Worm (Caenorhabditis elegans) whole organism, L2 larva: ENCODE data around the gene srlf-14.

Experiments used
- R02D3.7 ChIP-seq: fragments of 150-350 bp; optimal IDR thresholded peaks from 2 replicates; lab custom pipeline; 2014; ENCODE audit warnings: missing biosample characterization, missing genetic modification characterization
- Y55F3AM.14 ChIP-seq: fragments of 200-800 bp; sonication (Bioruptor generic); optimal IDR thresholded peaks from 2 replicates; lab custom pipeline; 2018; ENCODE audit warnings: mild to moderate bottlenecking, missing genetic modification characterization, missing compliant biosample characterization
- ZK546.5 ChIP-seq: sonication (generic microtip); optimal IDR thresholded peaks from 2 replicates; lab custom pipeline; 2017; ENCODE audit warnings: missing biosample characterization, missing genetic modification characterization
- alr-1 ChIP-seq: fragments of 150-350 bp; optimal IDR thresholded peaks from 2 replicates; lab custom pipeline; 2014; ENCODE audit warnings: missing biosample characterization, missing genetic modification characterization
- ama-1 ChIP-seq: fragments of 150-350 bp; optimal IDR thresholded peaks from 2 replicates; lab custom pipeline; 2018; ENCODE audit warnings: inconsistent platforms
- blmp-1 ChIP-seq: sonication (generic microtip); optimal IDR thresholded peaks from 2 replicates; lab custom pipeline; 2017; ENCODE audit warnings: missing genetic modification characterization, mild to moderate bottlenecking, missing compliant biosample characterization, antibody characterized with exemption, moderate library complexity; ENCODE audit not compliant: insufficient read depth
- ceh-16 ChIP-seq: fragments of 150-350 bp; optimal IDR thresholded peaks from 2 replicates; lab custom pipeline; 2014; ENCODE audit warnings: missing biosample characterization, missing genetic modification characterization
- ceh-82 ChIP-seq: fragments of 150-350 bp; optimal IDR thresholded peaks from 2 replicates; lab custom pipeline; 2014; ENCODE audit warnings: missing biosample characterization, missing genetic modification characterization
- crh-2 ChIP-seq: sonication (generic microtip); optimal IDR thresholded peaks from 2 replicates; lab custom pipeline; 2017; ENCODE audit warnings: missing biosample characterization, missing genetic modification characterization
- egl-27 ChIP-seq: sonication (generic microtip); optimal IDR thresholded peaks from 3 replicates; lab custom pipeline; 2017; ENCODE audit warnings: missing biosample characterization, missing genetic modification reagents, missing genetic modification characterization
- elt-1 ChIP-seq: fragments of 150-350 bp; optimal IDR thresholded peaks from 2 replicates; lab custom pipeline; 2014; ENCODE audit warnings: missing biosample characterization, missing genetic modification characterization
- fos-1 ChIP-seq: fragments of 150-350 bp; optimal IDR thresholded peaks from 2 replicates; lab custom pipeline; 2014; ENCODE audit warnings: missing biosample characterization, missing genetic modification characterization
- gmeb-1 ChIP-seq: fragments of 150-350 bp; optimal IDR thresholded peaks from 2 replicates; lab custom pipeline; 2014; ENCODE audit warnings: missing biosample characterization, missing genetic modification characterization
- lin-11 ChIP-seq: fragments of 150-350 bp; sonication (generic microtip); optimal IDR thresholded peaks from 2 replicates; lab custom pipeline; 2014; ENCODE audit warnings: missing biosample characterization, missing genetic modification characterization, inconsistent platforms, mixed read lengths
- lin-13 ChIP-seq: fragments of 150-350 bp; optimal IDR thresholded peaks from 2 replicates; lab custom pipeline; 2014; ENCODE audit warnings: missing biosample characterization, missing genetic modification reagents, missing genetic modification characterization
- lin-39 ChIP-seq: fragments of 150-350 bp; optimal IDR thresholded peaks from 2 replicates; lab custom pipeline; 2014; ENCODE audit warnings: missing biosample characterization, missing genetic modification reagents, missing genetic modification characterization
- lsy-2 ChIP-seq, 2 experiments: fragments of 150-350 bp in 1 of 2; sonication (generic microtip) in 1 of 2; optimal IDR thresholded peaks; 2 replicates each; lab custom pipeline; 2014 to 2017; ENCODE audit warnings: missing biosample characterization in 2 of 2, missing genetic modification characterization in 2 of 2
- mdl-1 ChIP-seq, 2 experiments: fragments of 150-350 bp in 1 of 2; sonication (generic microtip) in 1 of 2; optimal IDR thresholded peaks; 2 replicates each; lab custom pipeline; 2017; ENCODE audit warnings: missing biosample characterization in 2 of 2, missing genetic modification characterization in 2 of 2
- nhr-10 ChIP-seq: sonication (generic microtip); optimal IDR thresholded peaks from 2 replicates; lab custom pipeline; 2017; ENCODE audit warnings: missing biosample characterization, missing genetic modification characterization
- nhr-11 ChIP-seq: fragments of 150-350 bp; optimal IDR thresholded peaks from 2 replicates; lab custom pipeline; 2014; ENCODE audit warnings: missing biosample characterization, missing genetic modification characterization
- nhr-12 ChIP-seq: fragments of 150-350 bp; optimal IDR thresholded peaks from 2 replicates; lab custom pipeline; 2014; ENCODE audit warnings: missing biosample characterization, missing genetic modification characterization
- nhr-129 ChIP-seq: fragments of 150-350 bp; optimal IDR thresholded peaks from 2 replicates; lab custom pipeline; 2014; ENCODE audit warnings: missing biosample characterization, missing genetic modification characterization
- nhr-21 ChIP-seq: fragments of 150-350 bp; optimal IDR thresholded peaks from 2 replicates; lab custom pipeline; 2014; ENCODE audit warnings: missing biosample characterization, missing genetic modification characterization
- nhr-23 ChIP-seq: fragments of 150-350 bp; optimal IDR thresholded peaks from 2 replicates; lab custom pipeline; 2014; ENCODE audit warnings: missing biosample characterization, missing genetic modification reagents, missing genetic modification characterization
- nhr-25 ChIP-seq: fragments of 150-350 bp; sonication (generic microtip); optimal IDR thresholded peaks from 3 replicates; lab custom pipeline; 2014; ENCODE audit warnings: missing biosample characterization, missing genetic modification characterization
- nhr-6 ChIP-seq: fragments of 150-350 bp; optimal IDR thresholded peaks from 2 replicates; lab custom pipeline; 2014; ENCODE audit warnings: missing biosample characterization, missing genetic modification characterization
- nhr-77 ChIP-seq: fragments of 150-350 bp; optimal IDR thresholded peaks from 2 replicates; lab custom pipeline; 2014; ENCODE audit warnings: missing biosample characterization, missing genetic modification characterization
- sem-4 ChIP-seq: fragments of 150-350 bp; optimal IDR thresholded peaks from 2 replicates; lab custom pipeline; 2014; ENCODE audit warnings: missing biosample characterization, missing genetic modification reagents, missing genetic modification characterization
- sma-3 ChIP-seq: sonication (generic microtip); optimal IDR thresholded peaks from 2 replicates; lab custom pipeline; 2016; ENCODE audit warnings: missing genetic modification reagents, missing genetic modification characterization, missing compliant biosample characterization
- sma-9 ChIP-seq, 2 experiments: fragments of 150-350 bp in 1 of 2; sonication (generic microtip) in 1 of 2; optimal IDR thresholded peaks; 2 replicates each; lab custom pipeline; 2014 to 2016; ENCODE audit warnings: missing genetic modification characterization in 2 of 2, mild to moderate bottlenecking in 1 of 2, missing biosample characterization in 1 of 2, missing compliant biosample characterization in 1 of 2, missing genetic modification reagents in 1 of 2, moderate library complexity in 1 of 2
- snpc-4 ChIP-seq: fragments of 150-350 bp; optimal IDR thresholded peaks from 2 replicates; lab custom pipeline; 2014; ENCODE audit warnings: missing biosample characterization, missing genetic modification characterization
- unc-39 ChIP-seq: fragments of 150-350 bp; optimal IDR thresholded peaks from 2 replicates; lab custom pipeline; 2014; ENCODE audit warnings: missing biosample characterization, missing genetic modification characterization
- unc-55 ChIP-seq: fragments of 150-350 bp; sonication (generic microtip); optimal IDR thresholded peaks from 3 replicates; lab custom pipeline; 2014; ENCODE audit warnings: missing biosample characterization, missing genetic modification reagents, missing genetic modification characterization
- unc-62 ChIP-seq: fragments of 150-350 bp; optimal IDR thresholded peaks from 2 replicates; lab custom pipeline; 2014; ENCODE audit warnings: missing biosample characterization, missing genetic modification reagents, missing genetic modification characterization
- zag-1 ChIP-seq: fragments of 150-350 bp; optimal IDR thresholded peaks from 2 replicates; lab custom pipeline; 2014; ENCODE audit warnings: missing biosample characterization, missing genetic modification characterization
- ztf-1 ChIP-seq: fragments of 200-800 bp; sonication (Bioruptor generic); conservative IDR thresholded peaks from 2 replicates; pipeline ENCODE4 v1.3.6; 2022; ENCODE audit warnings: missing genetic modification characterization, missing compliant biosample characterization
- ztf-11 ChIP-seq: sonication (generic microtip); optimal IDR thresholded peaks from 2 replicates; lab custom pipeline; 2017; ENCODE audit warnings: missing biosample characterization, missing genetic modification characterization

The srlf-14 gene

DNA sequence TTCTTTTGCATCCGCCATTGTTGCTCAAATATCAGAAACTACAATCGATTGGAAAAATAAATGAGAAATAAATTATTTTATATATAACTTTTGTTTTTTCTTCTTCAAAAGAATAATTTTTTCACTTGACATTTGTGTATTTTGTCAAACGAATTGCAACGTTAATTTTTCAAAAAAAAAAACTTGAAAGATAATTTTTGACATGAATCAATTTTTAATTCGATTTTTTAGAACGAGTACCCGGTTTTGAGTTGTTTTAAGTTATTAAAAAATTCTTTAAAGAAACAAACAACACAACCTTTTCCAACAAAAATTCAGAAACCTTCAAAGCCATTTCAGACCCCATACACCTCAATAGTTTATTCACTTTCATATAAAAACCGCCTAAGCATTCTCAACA lies 9.9 kb downstream of the srlf-14 start, which contains the start of gene F13E9.5:
F13E9.5 (minus strand) TSS at position 101 of the 400 bp plus-strand sequence.
- TF ChIP-seq ceh-16 (tag; lab: Kevin White, UChicago) (no peak), lsy-2 (tag; optimal IDR thresholded peaks at IDR 0.05; lab: Kevin White, UChicago) (no peak), sma-9 (GFP tag; optimal IDR thresholded peaks at IDR 0.05; lab: Kevin White, UChicago) (no peak), sma-9 (tag; optimal IDR thresholded peaks at IDR 0.05; lab: Kevin White, UChicago) (no peak), nhr-21 (tag; lab: Kevin White, UChicago) (no peak), nhr-11 (tag; lab: Kevin White, UChicago) (no peak), sma-3 (GFP tag; lab: Kevin White, UChicago) (no peak), Y55F3AM.14 (GFP tag; lab: Kevin White, UChicago) (no peak), ZK546.5 (no peak), unc-62 (GFP tag; lab: Kevin White, UChicago) (no peak), mdl-1 (tag; optimal IDR thresholded peaks at IDR 0.05; lab: Kevin White, UChicago) (no peak), egl-27 (tag; lab: Kevin White, UChicago) (no peak), lin-11 (tag; lab: Kevin White, UChicago) (no peak), nhr-129 (tag; lab: Kevin White, UChicago) (no peak), nhr-23 (tag; lab: Kevin White, UChicago) (no peak), nhr-6 (tag; lab: Kevin White, UChicago) (no peak), blmp-1 (tag; lab: Kevin White, UChicago) (no peak), nhr-25 (tag; lab: Kevin White, UChicago) (no peak), nhr-10 (tag; lab: Kevin White, UChicago) (no peak), snpc-4 (no peak), sem-4 (tag; lab: Kevin White, UChicago) (no peak)

DNA sequence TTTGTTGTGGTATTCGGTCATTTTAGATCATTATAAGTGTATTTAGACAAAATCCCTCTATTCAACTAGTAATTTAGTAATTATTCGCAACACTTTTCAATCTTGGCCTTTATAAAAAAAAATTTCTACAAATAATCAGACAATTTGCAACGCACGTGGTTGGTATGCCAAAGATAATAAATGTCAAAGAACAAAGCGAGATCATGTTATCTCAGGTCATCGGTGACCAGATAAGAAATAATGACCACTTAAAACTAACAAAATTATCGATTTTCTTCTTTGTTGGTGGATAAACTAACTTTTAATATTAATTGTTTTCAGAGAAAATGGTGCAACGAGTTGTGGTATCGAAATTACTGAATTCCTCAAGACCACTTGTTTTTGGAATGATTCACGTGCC lies 12.9 kb downstream of the srlf-14 start, which contains the start of gene F13E9.13:
F13E9.13 (plus strand) TSS at position 317 of the 400 bp plus-strand sequence.
- TF ChIP-seq sma-9 (GFP tag; optimal IDR thresholded peaks at IDR 0.05; lab: Kevin White, UChicago) (peak; percentile 46), sma-9 (tag; optimal IDR thresholded peaks at IDR 0.05; lab: Kevin White, UChicago) (no peak), ztf-1 (GFP tag; lab: Robert Waterston, UW) (no peak), fos-1 (tag; lab: Kevin White, UChicago) (peak; percentile 24)

DNA sequence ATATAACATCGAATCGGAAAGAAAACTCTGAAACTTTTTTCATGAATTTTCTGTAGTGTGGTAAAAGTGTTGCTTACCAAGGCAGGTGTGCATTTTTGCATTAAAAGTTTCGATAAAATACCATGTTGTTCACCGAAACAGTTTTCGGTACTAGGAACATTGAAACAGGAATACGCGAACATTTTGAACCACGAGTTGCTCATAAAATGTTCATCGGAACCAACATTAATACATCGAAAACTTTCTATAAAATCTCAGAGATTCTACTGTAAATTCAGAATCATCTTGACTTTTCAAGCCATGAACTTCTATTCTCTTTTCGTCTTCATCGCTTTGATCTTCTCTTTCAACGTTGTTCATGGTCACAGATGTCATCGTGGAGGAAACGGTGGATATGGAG lies 13.9 kb downstream of the srlf-14 start, which contains the start of gene fipr-15:
fipr-15 (plus strand) TSS at position 301 of the 400 bp plus-strand sequence.
- TF ChIP-seq elt-1 (tag; lab: Kevin White, UChicago) (no peak), lin-39 (no peak), unc-55 (GFP tag; lab: Kevin White, UChicago) (no peak), nhr-10 (tag; lab: Kevin White, UChicago) (no peak), nhr-25 (tag; lab: Kevin White, UChicago) (no peak), nhr-6 (tag; lab: Kevin White, UChicago) (no peak), lin-13 (GFP tag; lab: Kevin White, UChicago) (no peak), nhr-12 (tag; lab: Kevin White, UChicago) (no peak), Y55F3AM.14 (GFP tag; lab: Kevin White, UChicago) (no peak)

DNA sequence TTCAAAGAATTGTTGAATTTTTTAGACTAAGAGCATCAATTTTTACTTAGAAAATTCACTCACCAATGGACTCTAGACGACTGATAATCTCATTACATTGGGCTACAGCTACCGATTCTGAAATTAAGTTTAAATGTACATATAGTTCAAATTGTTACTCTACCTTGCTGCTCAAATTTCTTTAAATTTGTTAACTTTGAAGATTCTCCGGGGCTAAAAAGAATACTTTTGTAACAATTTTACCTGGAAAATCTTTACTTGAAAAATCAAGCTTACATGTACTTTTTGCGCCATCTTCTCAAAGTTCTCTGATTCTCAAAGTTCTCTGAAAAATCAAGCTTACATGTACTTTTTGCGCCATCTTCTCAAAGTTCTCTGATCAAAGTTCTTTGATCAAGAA lies 14.6 kb downstream of the srlf-14 start, which contains the start of gene sdz-13:
sdz-13 (minus strand) TSS at position 101 of the 400 bp plus-strand sequence.
- no peak for TF ChIP-seq alr-1 (tag; lab: Kevin White, UChicago)
- no peak for TF ChIP-seq unc-39 (tag; lab: Kevin White, UChicago)
- no peak for TF ChIP-seq ztf-11 (tag; lab: Kevin White, UChicago)
- TF ChIP-seq nhr-129 (tag; lab: Kevin White, UChicago): no peak
- TF ChIP-seq ceh-82 (tag; lab: Kevin White, UChicago): no peak
- no peak for TF ChIP-seq nhr-77 (tag; lab: Kevin White, UChicago)

DNA sequence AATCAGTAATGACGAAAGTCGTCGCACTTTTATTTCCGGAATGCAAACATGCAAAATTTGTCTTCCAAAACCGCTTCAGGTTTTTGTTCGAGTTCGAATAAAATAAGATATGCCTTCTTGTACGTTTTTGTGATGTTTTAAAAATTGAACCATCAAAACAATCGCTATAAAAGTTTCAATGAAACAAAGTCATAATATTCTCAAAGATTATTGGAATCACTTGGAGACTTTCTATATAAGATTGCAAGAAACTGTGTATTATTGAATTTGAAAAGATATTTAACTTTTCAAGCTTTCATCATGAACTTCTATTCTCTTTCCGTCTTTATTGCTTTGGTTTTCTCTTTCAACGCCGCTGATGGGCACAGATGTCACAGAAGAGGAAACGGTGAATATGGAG lies 17.3 kb downstream of the srlf-14 start, which contains the start of gene fipr-14:
fipr-14 (plus strand) TSS at position 301 of the 400 bp plus-strand sequence.
- TF ChIP-seq sma-9 (GFP tag; optimal IDR thresholded peaks at IDR 0.05; lab: Kevin White, UChicago) (no peak), sma-9 (tag; optimal IDR thresholded peaks at IDR 0.05; lab: Kevin White, UChicago) (no peak), ama-1 (lab: Kevin White, UChicago) (no peak), R02D3.7 (tag; lab: Kevin White, UChicago) (no peak), lin-13 (GFP tag; lab: Kevin White, UChicago) (no peak), unc-39 (tag; lab: Kevin White, UChicago) (no peak), fos-1 (tag; lab: Kevin White, UChicago) (no peak), ztf-11 (tag; lab: Kevin White, UChicago) (no peak), crh-2 (tag; lab: Kevin White, UChicago) (no peak), ZK546.5 (no peak), ceh-16 (tag; lab: Kevin White, UChicago) (no peak), nhr-23 (tag; lab: Kevin White, UChicago) (no peak), zag-1 (no peak), gmeb-1 (tag; lab: Kevin White, UChicago) (no peak), ztf-1 (GFP tag; lab: Robert Waterston, UW) (no peak), nhr-25 (tag; lab: Kevin White, UChicago) (no peak)
